Worm (Caenorhabditis elegans) whole organism, L2 larva: Measurements from ENCODE around the gene C27F2.7.
"Not testable (repeated sequence)": the region's sequence is repeated elsewhere in the genome, so short reads cannot be mapped to it uniquely, and the experiment has no call there.

Source experiments
- F13H6.1 ChIP-seq: sonication (generic microtip); optimal IDR thresholded peaks from 2 replicates; lab custom pipeline; 2016; ENCODE audit warnings: missing genetic modification characterization, missing compliant biosample characterization
- ZK546.5 ChIP-seq: sonication (generic microtip); optimal IDR thresholded peaks from 2 replicates; lab custom pipeline; 2017; ENCODE audit warnings: missing biosample characterization, missing genetic modification characterization
- ceh-82 ChIP-seq: fragments of 150-350 bp; optimal IDR thresholded peaks from 2 replicates; lab custom pipeline; 2014; ENCODE audit warnings: missing biosample characterization, missing genetic modification characterization
- egl-27 ChIP-seq: sonication (generic microtip); optimal IDR thresholded peaks from 3 replicates; lab custom pipeline; 2017; ENCODE audit warnings: missing biosample characterization, missing genetic modification reagents, missing genetic modification characterization
- elt-1 ChIP-seq: fragments of 150-350 bp; optimal IDR thresholded peaks from 2 replicates; lab custom pipeline; 2014; ENCODE audit warnings: missing biosample characterization, missing genetic modification characterization
- elt-3 ChIP-seq: sonication (generic microtip); optimal IDR thresholded peaks from 2 replicates; lab custom pipeline; 2017; ENCODE audit warnings: missing biosample characterization, missing genetic modification characterization
- lin-11 ChIP-seq: fragments of 150-350 bp; sonication (generic microtip); optimal IDR thresholded peaks from 2 replicates; lab custom pipeline; 2014; ENCODE audit warnings: missing biosample characterization, missing genetic modification characterization, inconsistent platforms, mixed read lengths
- mdl-1 ChIP-seq, 2 experiments: fragments of 150-350 bp in 1 of 2; sonication (generic microtip) in 1 of 2; optimal IDR thresholded peaks; 2 replicates each; lab custom pipeline; 2017; ENCODE audit warnings: missing biosample characterization in 2 of 2, missing genetic modification characterization in 2 of 2
- nhr-11 ChIP-seq: fragments of 150-350 bp; optimal IDR thresholded peaks from 2 replicates; lab custom pipeline; 2014; ENCODE audit warnings: missing biosample characterization, missing genetic modification characterization
- nhr-77 ChIP-seq: fragments of 150-350 bp; optimal IDR thresholded peaks from 2 replicates; lab custom pipeline; 2014; ENCODE audit warnings: missing biosample characterization, missing genetic modification characterization
- snpc-4 ChIP-seq: fragments of 150-350 bp; optimal IDR thresholded peaks from 2 replicates; lab custom pipeline; 2014; ENCODE audit warnings: missing biosample characterization, missing genetic modification characterization
- unc-39 ChIP-seq: fragments of 150-350 bp; optimal IDR thresholded peaks from 2 replicates; lab custom pipeline; 2014; ENCODE audit warnings: missing biosample characterization, missing genetic modification characterization
- unc-62 ChIP-seq: fragments of 150-350 bp; optimal IDR thresholded peaks from 2 replicates; lab custom pipeline; 2014; ENCODE audit warnings: missing biosample characterization, missing genetic modification reagents, missing genetic modification characterization

ce11 chrIII:4980367-4980766 lies 3.9 kb downstream of the C27F2.7 start, which contains the start of gene C27F2.6:
- not testable (repeated sequence) for TF ChIP-seq mdl-1 (tag; optimal IDR thresholded peaks at IDR 0.05; lab: Kevin White, UChicago); unc-62; snpc-4 (tag; lab: Kevin White, UChicago); unc-39; elt-3 (tag; lab: Kevin White, UChicago); F13H6.1 (tag; lab: Kevin White, UChicago); nhr-11; nhr-77 (tag; lab: Kevin White, UChicago); lin-11 (tag; lab: Kevin White, UChicago); ceh-82; egl-27 (tag; lab: Kevin White, UChicago); ZK546.5 (tag; lab: Kevin White, UChicago); elt-1 (tag; lab: Kevin White, UChicago)
